Worm (Caenorhabditis elegans): Measurements from ENCODE around the gene Y41E3.1.
A peak's percentile ranks its signal among the peaks of the same experiment; 100 is the strongest.

DNA sequence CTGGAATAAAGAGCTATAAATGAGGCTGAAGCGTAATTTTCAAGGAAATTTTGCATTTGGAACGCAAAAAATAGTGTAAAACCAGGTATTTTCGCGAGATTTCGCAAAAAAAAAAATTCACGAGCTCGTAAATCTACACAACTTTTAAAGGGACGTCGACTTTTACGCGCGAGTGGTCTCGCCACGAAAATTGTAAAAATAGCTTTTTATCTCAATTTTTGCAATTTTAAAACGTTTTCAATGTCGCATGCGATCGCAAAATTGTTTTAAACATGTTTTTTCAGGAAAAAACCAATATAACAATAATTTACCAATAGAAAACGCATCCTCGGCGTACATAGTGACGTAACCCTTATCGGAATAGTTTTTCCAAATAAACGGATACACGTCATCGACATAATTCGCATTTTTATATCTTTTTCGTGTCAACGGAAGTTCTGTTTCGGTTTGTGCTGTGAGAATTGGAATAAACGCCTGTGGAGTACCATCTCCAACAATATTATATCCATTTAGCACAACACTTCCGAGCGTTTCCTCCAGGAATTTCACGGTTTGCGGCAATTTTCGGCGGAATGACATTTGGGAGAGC lies 1.9 kb downstream of the Y41E3.1 start:
- TF ChIP-seq ama-1 (optimal IDR thresholded peaks at IDR 0.05) (peak; percentile 47), ceh-36 (tag; optimal IDR thresholded peaks at IDR 0.05) (no peak), B0310.2 (tag; optimal IDR thresholded peaks at IDR 0.05) (no peak), hmbx-1 (tag; optimal IDR thresholded peaks at IDR 0.05) (no peak), pes-1 (GFP tag; IDR thresholded peaks at IDR 0.05) (no peak), tbx-11 (GFP tag; IDR thresholded peaks at IDR 0.05) (no peak), scrt-1 (GFP tag; IDR thresholded peaks at IDR 0.05) (no peak), aly-1 (tag; optimal IDR thresholded peaks at IDR 0.05) (no peak), hnd-1 (tag; optimal IDR thresholded peaks at IDR 0.05) (no peak), sea-1 (GFP tag; conservative IDR thresholded peaks at IDR 0.05) (0 out of 2 replicates have a peak, but pooled peaks have one; percentile 47), tbx-37 (GFP tag; conservative IDR thresholded peaks at IDR 0.05) (no peak), ceh-13 (GFP tag; optimal IDR thresholded peaks at IDR 0.05) (no peak)

All from whole organism, early embryonic.